Fruit fly (Drosophila melanogaster) whole organism, embryonic: ENCODE data around the gene ND-SGDH.
A peak's percentile ranks its signal among the peaks of the same experiment; 100 is the strongest.

Source experiments
- Adf1 ChIP-seq: fragments of 200-800 bp; sonication (Bioruptor generic); IDR thresholded peaks from 2 replicates; pipeline ENCODE4 v1.3.6; 2022; ENCODE audit warnings: missing biosample characterization, missing genetic modification characterization
- Aef1 ChIP-seq: fragments of 200-800 bp; sonication (Bioruptor generic); IDR thresholded peaks from 3 replicates; pipeline ENCODE4 v1.3.6; 2022; ENCODE audit warnings: missing biosample characterization, missing genetic modification characterization
- Asciz ChIP-seq: fragments of 200-800 bp; sonication (Bioruptor generic); optimal IDR thresholded peaks from 2 replicates; lab custom pipeline; 2017; ENCODE audit warnings: missing biosample characterization, mild to moderate bottlenecking, missing genetic modification characterization, missing genetic modification reagents
- Bdp1 ChIP-seq: fragments of 200-800 bp; sonication (Bioruptor generic); optimal IDR thresholded peaks from 3 replicates; lab custom pipeline; 2016; ENCODE audit warnings: missing biosample characterization, missing genetic modification characterization
- CG11093 ChIP-seq: fragments of 200-800 bp; sonication (Bioruptor generic); IDR thresholded peaks from 3 replicates; pipeline ENCODE4 v1.3.6; 2022; ENCODE audit warnings: missing biosample characterization, missing genetic modification characterization
- CG11560 ChIP-seq: fragments of 200-800 bp; sonication (Bioruptor generic); IDR thresholded peaks from 3 replicates; pipeline ENCODE4 v1.3.6; 2022; ENCODE audit warnings: missing biosample characterization, missing genetic modification characterization
- CG12299 ChIP-seq: fragments of 200-800 bp; sonication (Bioruptor generic); optimal IDR thresholded peaks from 2 replicates; lab custom pipeline; 2018; ENCODE audit warnings: missing biosample characterization, mild to moderate bottlenecking, missing genetic modification characterization
- CG12659 ChIP-seq: fragments of 200-800 bp; sonication (Bioruptor generic); optimal IDR thresholded peaks from 3 replicates; lab custom pipeline; 2017; ENCODE audit warnings: mild to moderate bottlenecking, missing biosample characterization, missing genetic modification reagents, missing genetic modification characterization
- CG13123 ChIP-seq: fragments of 200-800 bp; sonication (Bioruptor generic); optimal IDR thresholded peaks from 2 replicates; lab custom pipeline; 2016; ENCODE audit warnings: missing biosample characterization, missing genetic modification characterization
- CG13894 ChIP-seq: fragments of 200-800 bp; sonication (Bioruptor generic); optimal IDR thresholded peaks from 3 replicates; lab custom pipeline; 2018; ENCODE audit warnings: missing biosample characterization, mild to moderate bottlenecking, missing genetic modification characterization, moderate library complexity
- CG15601 ChIP-seq: fragments of 200-800 bp; sonication (Bioruptor generic); optimal IDR thresholded peaks from 3 replicates; lab custom pipeline; 2019; ENCODE audit warnings: missing biosample characterization, mild to moderate bottlenecking, missing genetic modification characterization, moderate library complexity
- CG16813 ChIP-seq: fragments of 200-800 bp; sonication (Bioruptor generic); IDR thresholded peaks from 3 replicates; pipeline ENCODE4 v1.3.6; 2022; ENCODE audit warnings: missing biosample characterization, missing genetic modification characterization; ENCODE audit not compliant: partially characterized antibody
- CG17359 ChIP-seq: fragments of 200-800 bp; sonication (Bioruptor generic); optimal IDR thresholded peaks from 3 replicates; lab custom pipeline; 2018; ENCODE audit warnings: missing biosample characterization, mild to moderate bottlenecking, missing genetic modification characterization, moderate library complexity
- CG17802 ChIP-seq: fragments of 200-800 bp; sonication (Bioruptor generic); optimal IDR thresholded peaks from 2 replicates; lab custom pipeline; 2018; ENCODE audit warnings: missing biosample characterization, mild to moderate bottlenecking, missing genetic modification characterization, moderate library complexity
- CG17912 ChIP-seq: fragments of 200-800 bp; sonication (Bioruptor generic); optimal IDR thresholded peaks from 2 replicates; lab custom pipeline; 2018; ENCODE audit warnings: missing biosample characterization, mild to moderate bottlenecking, missing genetic modification characterization
- CG18262 ChIP-seq: fragments of 200-800 bp; optimal IDR thresholded peaks from 3 replicates; lab custom pipeline; 2019; ENCODE audit warnings: missing biosample characterization, mild to moderate bottlenecking, missing genetic modification characterization, moderate library complexity
- CG2116 ChIP-seq: fragments of 200-800 bp; sonication (Bioruptor generic); optimal IDR thresholded peaks from 3 replicates; lab custom pipeline; 2018; ENCODE audit warnings: missing biosample characterization, mild to moderate bottlenecking, missing genetic modification characterization
- CG2120 ChIP-seq: fragments of 200-800 bp; sonication (Bioruptor generic); optimal IDR thresholded peaks from 3 replicates; lab custom pipeline; 2016; ENCODE audit warnings: missing biosample characterization, missing genetic modification characterization
- CG32772 ChIP-seq: fragments of 200-800 bp; sonication (Bioruptor generic); IDR thresholded peaks from 2 replicates; pipeline ENCODE4 v1.3.6; 2022; ENCODE audit warnings: missing biosample characterization, missing genetic modification characterization
- CG3407 ChIP-seq: fragments of 200-800 bp; sonication (Bioruptor generic); optimal IDR thresholded peaks from 2 replicates; lab custom pipeline; 2018; ENCODE audit warnings: missing biosample characterization, mild to moderate bottlenecking, missing genetic modification characterization
- CG34224 ChIP-seq: fragments of 200-800 bp; sonication (Bioruptor generic); IDR thresholded peaks from 3 replicates; pipeline ENCODE4 v1.3.6; 2022; ENCODE audit warnings: missing biosample characterization, missing genetic modification characterization; ENCODE audit not compliant: partially characterized antibody
- CG3847 ChIP-seq: fragments of 200-800 bp; sonication (Bioruptor generic); IDR thresholded peaks from 2 replicates; pipeline ENCODE4 v1.3.6; 2022; ENCODE audit warnings: missing biosample characterization, missing genetic modification characterization
- CG6689 ChIP-seq: fragments of 200-800 bp; sonication (Bioruptor generic); IDR thresholded peaks from 2 replicates; pipeline ENCODE4 v1.3.6; 2022; ENCODE audit warnings: missing biosample characterization, missing genetic modification characterization
- CG7745 ChIP-seq: fragments of 200-800 bp; sonication (Bioruptor generic); optimal IDR thresholded peaks from 2 replicates; lab custom pipeline; 2018; ENCODE audit warnings: missing biosample characterization, mild to moderate bottlenecking, missing genetic modification characterization, moderate library complexity
- CG8765 ChIP-seq: fragments of 200-800 bp; sonication (Bioruptor generic); IDR thresholded peaks from 2 replicates; pipeline ENCODE4 v1.3.6; 2022; ENCODE audit warnings: missing biosample characterization, missing genetic modification characterization
- CG8924 ChIP-seq: fragments of 200-800 bp; optimal IDR thresholded peaks from 3 replicates; lab custom pipeline; 2019; ENCODE audit warnings: missing biosample characterization, mild to moderate bottlenecking, missing genetic modification characterization, moderate library complexity
- D19A ChIP-seq: fragments of 200-800 bp; optimal IDR thresholded peaks from 3 replicates; lab custom pipeline; 2019; ENCODE audit warnings: missing biosample characterization, mild to moderate bottlenecking, missing genetic modification characterization, moderate library complexity
- Elba2 ChIP-seq: fragments of 200-800 bp; sonication (Bioruptor generic); optimal IDR thresholded peaks from 3 replicates; lab custom pipeline; 2016; ENCODE audit warnings: missing biosample characterization, missing genetic modification characterization
- Fer1 ChIP-seq: fragments of 200-800 bp; sonication (Bioruptor generic); optimal IDR thresholded peaks from 2 replicates; lab custom pipeline; 2017; ENCODE audit warnings: missing biosample characterization, mild to moderate bottlenecking, missing genetic modification characterization
- GATAe ChIP-seq: fragments of 200-800 bp; sonication (Bioruptor generic); conservative IDR thresholded peaks from 2 replicates; pipeline ENCODE4 v1.3.6; 2022; ENCODE audit warnings: missing biosample characterization, missing genetic modification characterization
- Lhr ChIP-seq: fragments of 200-800 bp; sonication (Bioruptor generic); optimal IDR thresholded peaks from 3 replicates; lab custom pipeline; 2017; ENCODE audit warnings: mild to moderate bottlenecking, missing biosample characterization, missing genetic modification reagents, missing genetic modification characterization
- PHDP ChIP-seq: fragments of 200-800 bp; sonication (Bioruptor generic); optimal IDR thresholded peaks from 3 replicates; lab custom pipeline; 2018; ENCODE audit warnings: missing biosample characterization, mild to moderate bottlenecking, missing genetic modification characterization, moderate library complexity
- Ravus ChIP-seq: fragments of 200-800 bp; sonication (Bioruptor generic); IDR thresholded peaks from 2 replicates; pipeline ENCODE4 v1.3.6; 2022; ENCODE audit warnings: missing biosample characterization, missing genetic modification characterization
- Stat92E ChIP-seq, 3 experiments: fragments of >200 bp in 2 of 3; fragments of 200-800 bp in 1 of 3; sonication (Bioruptor generic) in 1 of 3; optimal IDR thresholded peaks; 2 replicates each; lab custom pipeline; 2017 to 2019; ENCODE audit warnings: missing biosample characterization in 3 of 3, missing genetic modification characterization in 3 of 3, mild to moderate bottlenecking in 1 of 3, moderate library complexity in 1 of 3
- ap ChIP-seq: fragments of 200-800 bp; sonication (Bioruptor generic); IDR thresholded peaks from 2 replicates; pipeline ENCODE4 v1.3.6; 2022; ENCODE audit warnings: missing biosample characterization, missing genetic modification characterization
- ara ChIP-seq: fragments of 200-800 bp; sonication (Bioruptor generic); IDR thresholded peaks from 2 replicates; pipeline ENCODE4 v1.3.6; 2022; ENCODE audit warnings: missing biosample characterization, missing genetic modification characterization
- chn ChIP-seq: fragments of 200-800 bp; sonication (Bioruptor generic); optimal IDR thresholded peaks from 2 replicates; lab custom pipeline; 2016; ENCODE audit warnings: missing biosample characterization, missing genetic modification characterization
- grau ChIP-seq: fragments of 200-800 bp; optimal IDR thresholded peaks from 3 replicates; lab custom pipeline; 2019; ENCODE audit warnings: missing biosample characterization, mild to moderate bottlenecking, missing genetic modification characterization, moderate library complexity
- grn ChIP-seq: fragments of 200-800 bp; sonication (Bioruptor generic); optimal IDR thresholded peaks from 3 replicates; lab custom pipeline; 2017; ENCODE audit warnings: missing biosample characterization, missing genetic modification characterization
- gsb ChIP-seq: fragments of 200-800 bp; sonication (Bioruptor generic); IDR thresholded peaks from 2 replicates; pipeline ENCODE4 v1.3.6; 2022; ENCODE audit warnings: missing biosample characterization, missing genetic modification characterization
- lilli ChIP-seq: fragments of 200-800 bp; sonication (Bioruptor generic); optimal IDR thresholded peaks from 3 replicates; lab custom pipeline; 2016; ENCODE audit warnings: missing biosample characterization, missing genetic modification characterization
- maf-S ChIP-seq: fragments of 200-800 bp; sonication (Bioruptor generic); optimal IDR thresholded peaks from 2 replicates; lab custom pipeline; 2016; ENCODE audit warnings: missing biosample characterization, missing genetic modification characterization
- oc ChIP-seq: fragments of 200-800 bp; sonication (Bioruptor generic); optimal IDR thresholded peaks from 2 replicates; lab custom pipeline; 2018; ENCODE audit warnings: missing biosample characterization, mild to moderate bottlenecking, missing genetic modification characterization, moderate library complexity
- p53 ChIP-seq: fragments of 200-800 bp; sonication (Bioruptor generic); optimal IDR thresholded peaks from 2 replicates; lab custom pipeline; 2016; ENCODE audit warnings: missing biosample characterization, missing genetic modification characterization
- slou ChIP-seq: fragments of 200-800 bp; sonication (Bioruptor generic); optimal IDR thresholded peaks from 3 replicates; lab custom pipeline; 2016; ENCODE audit warnings: missing biosample characterization, missing genetic modification characterization
- sna ChIP-seq: fragments of 200-800 bp; sonication (Bioruptor generic); IDR thresholded peaks from 2 replicates; pipeline ENCODE4 v1.3.6; 2022; ENCODE audit warnings: missing biosample characterization, missing genetic modification characterization; ENCODE audit not compliant: partially characterized antibody
- stwl ChIP-seq: fragments of 200-800 bp; sonication (Bioruptor generic); optimal IDR thresholded peaks from 3 replicates; lab custom pipeline; 2018; ENCODE audit warnings: missing biosample characterization, mild to moderate bottlenecking, missing genetic modification characterization, moderate library complexity
- zfh1 ChIP-seq: fragments of 200-800 bp; sonication (Bioruptor generic); IDR thresholded peaks from 3 replicates; pipeline ENCODE4 v1.3.6; 2022; ENCODE audit warnings: missing biosample characterization, missing genetic modification characterization

ND-SGDH gene

dm6 chr3L:12118156-12118555, 20.2 kb downstream of the ND-SGDH start, which contains the start of gene ssp (continued):
- TF ChIP-seq CG17912 (GFP tag; lab: Kevin White, UChicago): no peak
- TF ChIP-seq CG2116: peak; percentile 27
- TF ChIP-seq lilli (GFP tag; lab: Kevin White, UChicago): no peak
- TF ChIP-seq Fer1 (GFP tag; lab: Kevin White, UChicago): no peak
- no peak for TF ChIP-seq CG13123
- TF ChIP-seq grau: no peak
- TF ChIP-seq CG12659 (GFP tag; lab: Kevin White, UChicago): peak; percentile 14
- no peak for TF ChIP-seq CG8765 (GFP tag; lab: Robert Waterston, UW)
- TF ChIP-seq CG8924: peak; percentile 4
- TF ChIP-seq CG11093 (GFP tag; lab: Robert Waterston, UW): no peak

- TF ChIP-seq CG6689 (GFP tag; lab: Robert Waterston, UW) (no peak), CG13894 (tag; lab: Kevin White, UChicago) (no peak), Asciz (GFP tag; lab: Kevin White, UChicago) (no peak), CG3847 (GFP tag; lab: Robert Waterston, UW) (peak; percentile 50), zfh1 (peak; percentile 40; the same call in 1 of the 3 replicates), CG17359 (tag; lab: Kevin White, UChicago) (no peak), CG7745 (no peak), stwl (tag; lab: Kevin White, UChicago) (peak; percentile 96), CG32772 (GFP tag; lab: Robert Waterston, UW) (no peak), Aef1 (no peak), slou (GFP tag; lab: Kevin White, UChicago) (no peak), CG3407 (no peak), p53 (no peak), CG2120 (GFP tag; lab: Kevin White, UChicago) (peak; percentile 42), CG17802 (tag; lab: Kevin White, UChicago) (no peak), CG34224 (GFP tag; lab: Robert Waterston, UW) (peak; percentile 94), CG2116 (peak; percentile 79), Lhr (GFP tag; lab: Kevin White, UChicago) (no peak), CG15601 (no peak), CG11560 (no peak), ap (GFP tag; lab: Robert Waterston, UW) (no peak), ara (GFP tag; lab: Robert Waterston, UW) (0 out of 2 replicates have a peak, but pooled peaks have one; percentile 10), D19A (tag; lab: Kevin White, UChicago) (no peak), Elba2 (GFP tag; lab: Kevin White, UChicago) (peak; percentile 75), CG18262 (tag; lab: Kevin White, UChicago) (no peak), gsb (GFP tag; lab: Robert Waterston, UW) (no peak), Ravus (GFP tag; lab: Robert Waterston, UW) (no peak), PHDP (tag; lab: Kevin White, UChicago) (no peak), Bdp1 (GFP tag; lab: Kevin White, UChicago) (no peak), chn (GFP tag; lab: Kevin White, UChicago) (no peak), Stat92E (GFP tag; optimal IDR thresholded peaks at IDR 0.05; lab: Kevin White, UChicago) (peak in 1 of 3 experiments; percentile 52), sna (GFP tag; lab: Robert Waterston, UW) (peak; percentile 88), maf-S (GFP tag; lab: Kevin White, UChicago) (no peak), grn (GFP tag; lab: Kevin White, UChicago) (no peak), oc (tag; lab: Kevin White, UChicago) (no peak), CG16813 (GFP tag; lab: Robert Waterston, UW) (peak; percentile 92), Adf1 (GFP tag; lab: Robert Waterston, UW) (no peak; the same call in 1 of the 2 replicates), GATAe (GFP tag; lab: Robert Waterston, UW) (no peak), CG8924 (no peak), CG8765 (GFP tag; lab: Robert Waterston, UW) (no peak), CG12299 (tag; lab: Kevin White, UChicago) (no peak)
Observed at dm6 chr3L:12115966-12116735, 22.2 kb downstream of the ND-SGDH start, which contains the start of gene vers. Gene vers (plus strand): TSS chr3L:12116101.
